Worm (Caenorhabditis elegans) whole organism, midembryonic: ENCODE data around the gene F31D4.8.

Experiments used
- cog-1 ChIP-seq: sonication (generic microtip); optimal IDR thresholded peaks from 2 replicates; lab custom pipeline; 2016; ENCODE audit warnings: missing genetic modification characterization, missing compliant biosample characterization
- flt-1 ChIP-seq: fragments of 200-800 bp; sonication (Bioruptor generic); IDR thresholded peaks from 2 replicates; pipeline ENCODE4 v1.3.6; 2022; ENCODE audit warnings: missing genetic modification characterization, missing compliant biosample characterization
- tab-1 ChIP-seq: fragments of 200-800 bp; sonication (Bioruptor generic); IDR thresholded peaks from 2 replicates; pipeline ENCODE4 v1.3.6; 2022; ENCODE audit warnings: missing genetic modification characterization, missing compliant biosample characterization
- ztf-29 ChIP-seq: fragments of 200-800 bp; sonication (Bioruptor generic); IDR thresholded peaks from 2 replicates; pipeline ENCODE4 v1.3.6; 2022; ENCODE audit warnings: missing genetic modification reagents, missing genetic modification characterization, missing compliant biosample characterization

DNA sequence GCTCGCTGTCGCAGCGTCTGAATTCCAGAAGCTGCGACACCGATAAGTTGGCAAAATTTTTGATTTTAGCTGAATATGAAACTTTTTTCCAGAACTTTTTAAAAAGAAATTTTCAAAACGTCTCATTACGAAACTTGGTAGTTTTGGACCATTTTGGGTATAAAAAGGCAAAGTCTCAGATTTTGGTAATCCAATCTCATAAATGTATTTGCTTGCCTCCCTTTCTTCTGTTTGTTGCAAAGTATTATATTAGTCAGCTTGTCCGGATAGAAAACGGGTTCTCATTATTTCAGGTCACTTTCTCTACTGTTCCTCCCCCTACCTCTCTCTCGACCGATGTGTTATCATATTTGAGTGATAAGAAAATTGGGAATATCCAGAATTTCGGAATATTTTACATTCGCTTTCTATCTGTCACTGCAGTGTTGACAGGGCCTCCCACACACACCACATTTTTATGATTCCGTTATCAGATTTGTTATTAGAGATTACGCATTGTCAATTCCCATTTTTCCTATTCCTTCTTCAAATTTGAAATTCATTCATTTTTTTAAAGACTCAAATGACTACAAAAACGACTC is 14.6 kb downstream of the F31D4.8 start, which contains the start of gene F31D4.5:
- TF ChIP-seq flt-1 (GFP tag; lab: Robert Waterston, UW), result no peak
- no peak for TF ChIP-seq cog-1 (tag; lab: Kevin White, UChicago)
- TF ChIP-seq ztf-29 (GFP tag; lab: Robert Waterston, UW), result no peak
- no peak for TF ChIP-seq tab-1 (GFP tag; lab: Robert Waterston, UW)
